Worm (Caenorhabditis elegans) whole organism, L2 larva: ENCODE measurements around the gene K01D12.8.

ENCODE experiments used
- C34F6.9 ChIP-seq: fragments of 150-350 bp; optimal IDR thresholded peaks from 2 replicates; lab custom pipeline; 2014; ENCODE audit warnings: missing biosample characterization, missing genetic modification characterization
- F13H6.1 ChIP-seq: sonication (generic microtip); optimal IDR thresholded peaks from 2 replicates; lab custom pipeline; 2016; ENCODE audit warnings: missing genetic modification characterization, missing compliant biosample characterization
- R02D3.7 ChIP-seq: fragments of 150-350 bp; optimal IDR thresholded peaks from 2 replicates; lab custom pipeline; 2014; ENCODE audit warnings: missing biosample characterization, missing genetic modification characterization
- ZK546.5 ChIP-seq: sonication (generic microtip); optimal IDR thresholded peaks from 2 replicates; lab custom pipeline; 2017; ENCODE audit warnings: missing biosample characterization, missing genetic modification characterization
- alr-1 ChIP-seq: fragments of 150-350 bp; optimal IDR thresholded peaks from 2 replicates; lab custom pipeline; 2014; ENCODE audit warnings: missing biosample characterization, missing genetic modification characterization
- aly-2 ChIP-seq: fragments of 150-350 bp; optimal IDR thresholded peaks from 2 replicates; lab custom pipeline; 2014; ENCODE audit warnings: missing biosample characterization, missing genetic modification characterization
- blmp-1 ChIP-seq: sonication (generic microtip); optimal IDR thresholded peaks from 2 replicates; lab custom pipeline; 2017; ENCODE audit warnings: missing genetic modification characterization, mild to moderate bottlenecking, missing compliant biosample characterization, antibody characterized with exemption, moderate library complexity; ENCODE audit not compliant: insufficient read depth
- ceh-82 ChIP-seq: fragments of 150-350 bp; optimal IDR thresholded peaks from 2 replicates; lab custom pipeline; 2014; ENCODE audit warnings: missing biosample characterization, missing genetic modification characterization
- crh-2 ChIP-seq: sonication (generic microtip); optimal IDR thresholded peaks from 2 replicates; lab custom pipeline; 2017; ENCODE audit warnings: missing biosample characterization, missing genetic modification characterization
- dmd-4 ChIP-seq: sonication (generic microtip); optimal IDR thresholded peaks from 2 replicates; lab custom pipeline; 2017; ENCODE audit warnings: missing biosample characterization, missing genetic modification characterization
- egl-27 ChIP-seq: sonication (generic microtip); optimal IDR thresholded peaks from 3 replicates; lab custom pipeline; 2017; ENCODE audit warnings: missing biosample characterization, missing genetic modification reagents, missing genetic modification characterization
- gmeb-1 ChIP-seq: fragments of 150-350 bp; optimal IDR thresholded peaks from 2 replicates; lab custom pipeline; 2014; ENCODE audit warnings: missing biosample characterization, missing genetic modification characterization
- lin-11 ChIP-seq: fragments of 150-350 bp; sonication (generic microtip); optimal IDR thresholded peaks from 2 replicates; lab custom pipeline; 2014; ENCODE audit warnings: missing biosample characterization, missing genetic modification characterization, inconsistent platforms, mixed read lengths
- lin-13 ChIP-seq: fragments of 150-350 bp; optimal IDR thresholded peaks from 2 replicates; lab custom pipeline; 2014; ENCODE audit warnings: missing biosample characterization, missing genetic modification reagents, missing genetic modification characterization
- lsy-2 ChIP-seq, 2 experiments: fragments of 150-350 bp in 1 of 2; sonication (generic microtip) in 1 of 2; optimal IDR thresholded peaks; 2 replicates each; lab custom pipeline; 2014 to 2017; ENCODE audit warnings: missing biosample characterization in 2 of 2, missing genetic modification characterization in 2 of 2
- mbf-1 ChIP-seq: sonication (generic microtip); optimal IDR thresholded peaks from 2 replicates; lab custom pipeline; 2017; ENCODE audit warnings: missing biosample characterization, missing genetic modification characterization
- nhr-10 ChIP-seq: sonication (generic microtip); optimal IDR thresholded peaks from 2 replicates; lab custom pipeline; 2017; ENCODE audit warnings: missing biosample characterization, missing genetic modification characterization
- nhr-11 ChIP-seq: fragments of 150-350 bp; optimal IDR thresholded peaks from 2 replicates; lab custom pipeline; 2014; ENCODE audit warnings: missing biosample characterization, missing genetic modification characterization
- nhr-129 ChIP-seq: fragments of 150-350 bp; optimal IDR thresholded peaks from 2 replicates; lab custom pipeline; 2014; ENCODE audit warnings: missing biosample characterization, missing genetic modification characterization
- nhr-21 ChIP-seq: fragments of 150-350 bp; optimal IDR thresholded peaks from 2 replicates; lab custom pipeline; 2014; ENCODE audit warnings: missing biosample characterization, missing genetic modification characterization
- nhr-23 ChIP-seq: fragments of 150-350 bp; optimal IDR thresholded peaks from 2 replicates; lab custom pipeline; 2014; ENCODE audit warnings: missing biosample characterization, missing genetic modification reagents, missing genetic modification characterization
- nhr-25 ChIP-seq: fragments of 150-350 bp; sonication (generic microtip); optimal IDR thresholded peaks from 3 replicates; lab custom pipeline; 2014; ENCODE audit warnings: missing biosample characterization, missing genetic modification characterization
- nhr-6 ChIP-seq: fragments of 150-350 bp; optimal IDR thresholded peaks from 2 replicates; lab custom pipeline; 2014; ENCODE audit warnings: missing biosample characterization, missing genetic modification characterization
- nhr-77 ChIP-seq: fragments of 150-350 bp; optimal IDR thresholded peaks from 2 replicates; lab custom pipeline; 2014; ENCODE audit warnings: missing biosample characterization, missing genetic modification characterization
- sem-4 ChIP-seq: fragments of 150-350 bp; optimal IDR thresholded peaks from 2 replicates; lab custom pipeline; 2014; ENCODE audit warnings: missing biosample characterization, missing genetic modification reagents, missing genetic modification characterization
- skn-1 ChIP-seq: sonication (generic microtip); optimal IDR thresholded peaks from 2 replicates; lab custom pipeline; 2017; ENCODE audit warnings: missing biosample characterization, missing genetic modification characterization
- sma-3 ChIP-seq: sonication (generic microtip); optimal IDR thresholded peaks from 2 replicates; lab custom pipeline; 2016; ENCODE audit warnings: missing genetic modification reagents, missing genetic modification characterization, missing compliant biosample characterization
- sma-9 ChIP-seq, 2 experiments: fragments of 150-350 bp in 1 of 2; sonication (generic microtip) in 1 of 2; optimal IDR thresholded peaks; 2 replicates each; lab custom pipeline; 2014 to 2016; ENCODE audit warnings: missing genetic modification characterization in 2 of 2, mild to moderate bottlenecking in 1 of 2, missing biosample characterization in 1 of 2, missing compliant biosample characterization in 1 of 2, missing genetic modification reagents in 1 of 2, moderate library complexity in 1 of 2
- snpc-4 ChIP-seq: fragments of 150-350 bp; optimal IDR thresholded peaks from 2 replicates; lab custom pipeline; 2014; ENCODE audit warnings: missing biosample characterization, missing genetic modification characterization
- unc-39 ChIP-seq: fragments of 150-350 bp; optimal IDR thresholded peaks from 2 replicates; lab custom pipeline; 2014; ENCODE audit warnings: missing biosample characterization, missing genetic modification characterization
- unc-55 ChIP-seq: fragments of 150-350 bp; sonication (generic microtip); optimal IDR thresholded peaks from 3 replicates; lab custom pipeline; 2014; ENCODE audit warnings: missing biosample characterization, missing genetic modification reagents, missing genetic modification characterization
- unc-62 ChIP-seq: fragments of 150-350 bp; optimal IDR thresholded peaks from 2 replicates; lab custom pipeline; 2014; ENCODE audit warnings: missing biosample characterization, missing genetic modification reagents, missing genetic modification characterization
- zag-1 ChIP-seq: fragments of 150-350 bp; optimal IDR thresholded peaks from 2 replicates; lab custom pipeline; 2014; ENCODE audit warnings: missing biosample characterization, missing genetic modification characterization
- ztf-11 ChIP-seq: sonication (generic microtip); optimal IDR thresholded peaks from 2 replicates; lab custom pipeline; 2017; ENCODE audit warnings: missing biosample characterization, missing genetic modification characterization

K01D12.8 gene

DNA sequence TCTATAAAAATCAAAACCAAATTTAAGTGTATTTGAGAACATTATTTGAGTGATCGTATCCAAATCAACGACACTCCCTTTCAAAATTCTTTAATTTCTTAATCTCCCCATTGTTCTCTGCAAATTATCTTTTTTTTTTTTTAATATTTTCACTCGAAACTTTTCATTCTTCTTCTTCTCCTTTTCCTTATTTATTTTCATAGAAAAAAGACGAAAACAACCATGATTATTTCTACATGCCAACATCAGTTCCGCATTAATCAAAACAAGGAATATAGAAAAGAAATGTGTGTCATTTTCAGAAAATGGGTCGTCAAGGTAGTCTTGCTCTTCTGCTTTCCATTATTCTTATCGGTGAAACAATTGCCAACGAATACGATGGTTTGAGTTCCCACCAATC lies 4.9 kb upstream of the K01D12.8 start, which contains the start of gene K01D12.5:
Gene K01D12.5 (plus strand): TSS at position 301 of the 400 bp plus-strand sequence.
- TF ChIP-seq lin-11 (tag; lab: Kevin White, UChicago) (no peak), ztf-11 (tag; lab: Kevin White, UChicago) (no peak), sma-9 (GFP tag; optimal IDR thresholded peaks at IDR 0.05; lab: Kevin White, UChicago) (no peak), sma-9 (tag; optimal IDR thresholded peaks at IDR 0.05; lab: Kevin White, UChicago) (no peak), nhr-10 (no peak)

DNA sequence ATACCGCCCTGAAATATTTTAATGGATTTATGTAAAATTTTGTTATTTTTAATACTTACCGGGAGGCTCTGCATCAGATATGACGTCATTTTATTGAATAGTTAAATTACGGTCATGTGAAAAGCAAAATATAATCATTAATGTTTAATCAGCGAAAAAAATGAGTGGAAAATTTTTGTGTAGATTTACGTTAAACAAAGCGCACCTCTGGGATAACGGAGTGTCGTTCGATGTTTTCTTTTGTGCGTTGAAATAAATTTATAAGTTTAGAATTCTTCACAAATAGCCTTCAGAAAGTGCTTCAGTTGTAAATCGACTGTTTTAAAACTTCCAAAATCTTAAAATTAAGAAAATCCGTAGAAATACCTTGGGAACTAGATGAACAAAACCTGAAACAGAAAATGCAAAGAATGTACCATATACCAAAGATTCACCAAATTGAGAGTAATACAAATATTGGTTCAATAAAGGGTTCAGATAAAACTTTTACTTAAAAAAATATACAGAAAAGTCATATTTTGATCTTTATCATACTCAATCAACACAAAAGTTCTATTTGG lies 1.7 kb upstream of the K01D12.8 start, which contains the start of the genes K01D12.20 and miga-1:
Gene K01D12.20 (minus strand): TSS at position 138 of the 560 bp plus-strand sequence.
Gene miga-1 (minus strand): TSS at position 183 of the 560 bp plus-strand sequence.
- no peak for TF ChIP-seq ceh-82 (tag; lab: Kevin White, UChicago)
- no peak for TF ChIP-seq nhr-6 (tag; lab: Kevin White, UChicago)
- peak in 1 of 2 experiments; percentile 65 for TF ChIP-seq lsy-2 (tag; optimal IDR thresholded peaks at IDR 0.05; lab: Kevin White, UChicago)
- TF ChIP-seq R02D3.7 (tag; lab: Kevin White, UChicago) = peak; percentile 89
- TF ChIP-seq sma-9 (GFP tag; optimal IDR thresholded peaks at IDR 0.05; lab: Kevin White, UChicago) = peak; percentile 61
- TF ChIP-seq sma-9 (tag; optimal IDR thresholded peaks at IDR 0.05; lab: Kevin White, UChicago) = no peak
- no peak for TF ChIP-seq skn-1 (tag; lab: Kevin White, UChicago)
- peak; percentile 57 for TF ChIP-seq C34F6.9 (tag; lab: Kevin White, UChicago)
- TF ChIP-seq nhr-23 (tag; lab: Kevin White, UChicago) = no peak
- no peak for TF ChIP-seq nhr-10
- no peak for TF ChIP-seq nhr-11 (tag; lab: Kevin White, UChicago)
- TF ChIP-seq crh-2 = peak; percentile 9
- peak; percentile 12 for TF ChIP-seq sem-4
- TF ChIP-seq nhr-129 = peak; percentile 13
- TF ChIP-seq unc-55 (GFP tag; lab: Kevin White, UChicago) = peak; percentile 54
- TF ChIP-seq, all 48 proteins: peak for 8

DNA sequence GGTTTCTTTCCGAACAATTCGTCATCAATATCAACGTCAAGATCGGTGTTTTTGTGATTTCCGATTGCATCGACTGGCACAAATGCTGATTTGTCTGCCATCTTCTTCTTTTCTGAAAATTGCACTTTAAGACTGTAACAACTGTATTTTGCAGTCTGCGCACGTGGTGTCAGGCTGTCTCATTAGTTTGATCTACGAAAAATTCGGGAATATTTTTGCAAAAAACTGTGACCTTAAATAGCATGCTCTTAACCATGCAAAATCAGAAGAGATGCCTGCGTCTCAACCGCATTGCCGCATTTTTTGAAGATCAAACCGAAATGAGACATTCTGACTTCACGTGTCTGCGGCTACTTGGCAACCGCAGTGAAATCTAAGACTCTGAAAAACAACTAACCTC lies 1.1 kb upstream of the K01D12.8 start, which contains the start of gene K01D12.7:
Gene K01D12.7 (minus strand): TSS at position 101 of the 400 bp plus-strand sequence.
- TF ChIP-seq alr-1 (tag; lab: Kevin White, UChicago) = no peak
- TF ChIP-seq nhr-25 (tag; lab: Kevin White, UChicago) = no peak

DNA sequence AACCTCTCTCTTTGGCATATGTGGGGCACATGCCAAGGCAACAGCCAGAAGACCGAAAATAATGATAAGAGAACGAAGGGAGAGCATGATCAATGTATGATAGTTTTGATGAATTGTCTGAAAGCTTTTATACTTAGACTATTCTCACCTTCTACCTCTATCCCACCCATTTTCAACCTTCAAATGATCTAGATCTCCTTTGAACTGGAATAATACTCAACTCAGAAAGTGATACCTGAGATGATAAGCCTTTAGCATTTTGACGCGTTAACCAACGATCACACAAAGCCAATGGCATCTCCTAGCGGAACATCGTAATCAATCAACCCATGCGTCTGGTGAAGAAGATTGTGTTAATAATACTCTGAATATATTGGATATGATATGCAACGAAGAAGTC lies 2.1 kb downstream of the K01D12.8 start, which contains the start of gene K01D12.9:
Gene K01D12.9 (minus strand): TSS at position 101 of the 400 bp plus-strand sequence.
- TF ChIP-seq sma-9 (GFP tag; optimal IDR thresholded peaks at IDR 0.05; lab: Kevin White, UChicago) (no peak), sma-9 (tag; optimal IDR thresholded peaks at IDR 0.05; lab: Kevin White, UChicago) (no peak), ZK546.5 (tag; lab: Kevin White, UChicago) (no peak), lin-13 (GFP tag; lab: Kevin White, UChicago) (no peak), F13H6.1 (tag; lab: Kevin White, UChicago) (no peak), R02D3.7 (tag; lab: Kevin White, UChicago) (no peak), nhr-77 (tag; lab: Kevin White, UChicago) (no peak), gmeb-1 (tag; lab: Kevin White, UChicago) (no peak), mbf-1 (tag; lab: Kevin White, UChicago) (no peak), aly-2 (tag; lab: Kevin White, UChicago) (no peak), lsy-2 (tag; optimal IDR thresholded peaks at IDR 0.05; lab: Kevin White, UChicago) (no peak), nhr-25 (tag; lab: Kevin White, UChicago) (no peak), blmp-1 (tag; lab: Kevin White, UChicago) (no peak), unc-39 (no peak), snpc-4 (tag; lab: Kevin White, UChicago) (no peak), skn-1 (tag; lab: Kevin White, UChicago) (no peak), sma-3 (GFP tag; lab: Kevin White, UChicago) (no peak)
- TF ChIP-seq, all 48 proteins: peak for 0

DNA sequence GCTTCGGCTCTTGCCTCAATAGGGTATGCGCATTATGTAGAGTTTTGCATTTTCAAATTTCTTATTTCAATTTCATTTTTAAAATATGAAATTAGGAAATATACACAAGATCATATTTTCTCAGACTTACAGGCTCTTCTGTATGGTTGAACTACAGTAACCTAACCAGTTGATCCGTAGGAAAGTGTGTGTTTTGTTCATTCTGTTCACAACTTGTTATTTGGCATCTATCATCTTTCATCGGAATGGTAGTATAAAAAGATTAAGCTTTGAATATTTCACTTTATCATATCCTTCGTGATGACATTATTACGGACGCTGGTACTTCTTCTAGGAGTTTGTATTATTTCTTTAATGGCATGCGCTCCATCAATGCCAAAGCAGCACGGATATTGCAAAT lies 3.5 kb downstream of the K01D12.8 start, which contains the start of gene K01D12.10:
Gene K01D12.10 (plus strand): TSS at position 301 of the 400 bp plus-strand sequence.
- no peak for TF ChIP-seq sem-4
- no peak for TF ChIP-seq snpc-4 (tag; lab: Kevin White, UChicago)
- no peak for TF ChIP-seq zag-1 (tag; lab: Kevin White, UChicago)
- TF ChIP-seq mbf-1 (tag; lab: Kevin White, UChicago) = no peak
- no peak for TF ChIP-seq dmd-4 (tag; lab: Kevin White, UChicago)
- TF ChIP-seq nhr-21 (tag; lab: Kevin White, UChicago) = no peak
- TF ChIP-seq nhr-77 (tag; lab: Kevin White, UChicago) = no peak
- no peak for TF ChIP-seq alr-1 (tag; lab: Kevin White, UChicago)
- TF ChIP-seq egl-27 (tag; lab: Kevin White, UChicago) = no peak
- TF ChIP-seq nhr-129 = no peak
- TF ChIP-seq unc-62 (GFP tag; lab: Kevin White, UChicago) = no peak
- TF ChIP-seq R02D3.7 (tag; lab: Kevin White, UChicago) = no peak
